Fruit fly (Drosophila melanogaster) whole organism, embryonic: ENCODE measurements around the gene CG6688.

Source experiments
- ATbp ChIP-seq: fragments of 200-800 bp; sonication (Bioruptor generic); optimal IDR thresholded peaks from 2 replicates; lab custom pipeline; 2017; ENCODE audit warnings: missing biosample characterization, mild to moderate bottlenecking, missing genetic modification characterization, missing genetic modification reagents
- Aef1 ChIP-seq: fragments of 200-800 bp; sonication (Bioruptor generic); IDR thresholded peaks from 3 replicates; pipeline ENCODE4 v1.3.6; 2022; ENCODE audit warnings: missing biosample characterization, missing genetic modification characterization
- Bdp1 ChIP-seq: fragments of 200-800 bp; sonication (Bioruptor generic); optimal IDR thresholded peaks from 3 replicates; lab custom pipeline; 2016; ENCODE audit warnings: missing biosample characterization, missing genetic modification characterization
- Bgb ChIP-seq: fragments of 200-800 bp; sonication (Bioruptor generic); IDR thresholded peaks from 2 replicates; pipeline ENCODE4 v1.3.6; 2022; ENCODE audit warnings: missing biosample characterization, missing genetic modification characterization; ENCODE audit not compliant: partially characterized antibody
- C15 ChIP-seq: fragments of 200-800 bp; sonication (Bioruptor generic); IDR thresholded peaks from 3 replicates; pipeline ENCODE4 v1.3.6; 2022; ENCODE audit warnings: missing biosample characterization, missing genetic modification characterization
- CG10654 ChIP-seq: fragments of 200-800 bp; sonication (Bioruptor generic); optimal IDR thresholded peaks from 2 replicates; lab custom pipeline; 2016; ENCODE audit warnings: missing biosample characterization, missing genetic modification characterization
- CG11398 ChIP-seq: fragments of 200-800 bp; sonication (Bioruptor generic); optimal IDR thresholded peaks from 2 replicates; lab custom pipeline; 2016; ENCODE audit warnings: missing biosample characterization, missing genetic modification characterization
- CG13287 ChIP-seq: fragments of 200-800 bp; sonication (Bioruptor generic); IDR thresholded peaks from 2 replicates; pipeline ENCODE4 v1.3.6; 2022; ENCODE audit warnings: missing biosample characterization, missing genetic modification characterization; ENCODE audit not compliant: partially characterized antibody
- CG13894 ChIP-seq: fragments of 200-800 bp; sonication (Bioruptor generic); optimal IDR thresholded peaks from 3 replicates; lab custom pipeline; 2018; ENCODE audit warnings: missing biosample characterization, mild to moderate bottlenecking, missing genetic modification characterization, moderate library complexity
- CG14014 ChIP-seq: fragments of 200-800 bp; sonication (Bioruptor generic); IDR thresholded peaks from 2 replicates; pipeline ENCODE4 v1.3.6; 2022; ENCODE audit warnings: missing biosample characterization, missing genetic modification characterization
- CG14050 ChIP-seq: fragments of 200-800 bp; sonication (Bioruptor generic); IDR thresholded peaks from 3 replicates; pipeline ENCODE4 v1.3.6; 2022; ENCODE audit warnings: missing biosample characterization, missing genetic modification characterization
- CG2129 ChIP-seq: fragments of 200-800 bp; sonication (Bioruptor generic); IDR thresholded peaks from 2 replicates; pipeline ENCODE4 v1.3.6; 2022; ENCODE audit warnings: missing biosample characterization, missing genetic modification characterization; ENCODE audit not compliant: partially characterized antibody
- CG2199 ChIP-seq: fragments of 200-800 bp; sonication (Bioruptor generic); IDR thresholded peaks from 3 replicates; pipeline ENCODE4 v1.3.6; 2022; ENCODE audit warnings: missing biosample characterization, missing genetic modification characterization
- CG2202 ChIP-seq: fragments of 200-800 bp; sonication (Bioruptor generic); optimal IDR thresholded peaks from 2 replicates; lab custom pipeline; 2018; ENCODE audit warnings: missing biosample characterization, mild to moderate bottlenecking, missing genetic modification characterization
- CG2678 ChIP-seq: fragments of 200-800 bp; sonication (Bioruptor generic); optimal IDR thresholded peaks from 3 replicates; lab custom pipeline; 2019; ENCODE audit warnings: missing biosample characterization, mild to moderate bottlenecking, missing genetic modification characterization, moderate library complexity
- CG2889 ChIP-seq: fragments of 200-800 bp; sonication (Bioruptor generic); IDR thresholded peaks from 3 replicates; pipeline ENCODE4 v1.3.6; 2022; ENCODE audit warnings: missing biosample characterization, missing genetic modification characterization
- CG31365 ChIP-seq: fragments of 200-800 bp; sonication (Bioruptor generic); optimal IDR thresholded peaks from 2 replicates; lab custom pipeline; 2018; ENCODE audit warnings: missing biosample characterization, mild to moderate bottlenecking, missing genetic modification characterization
- CG6854 ChIP-seq: fragments of 200-800 bp; sonication (Bioruptor generic); optimal IDR thresholded peaks from 3 replicates; lab custom pipeline; 2017; ENCODE audit warnings: missing biosample characterization, mild to moderate bottlenecking, missing genetic modification characterization
- CG7987 ChIP-seq: fragments of 200-800 bp; sonication (Bioruptor generic); optimal IDR thresholded peaks from 2 replicates; lab custom pipeline; 2018; ENCODE audit warnings: missing biosample characterization, mild to moderate bottlenecking, missing genetic modification characterization, moderate library complexity
- CG9876 ChIP-seq: fragments of 200-800 bp; sonication (Bioruptor generic); optimal IDR thresholded peaks from 2 replicates; lab custom pipeline; 2016; ENCODE audit warnings: missing biosample characterization, missing genetic modification characterization
- CG9932 ChIP-seq: fragments of 200-800 bp; sonication (Bioruptor generic); IDR thresholded peaks from 2 replicates; pipeline ENCODE4 v1.3.6; 2022; ENCODE audit warnings: missing biosample characterization, missing genetic modification characterization
- Dad ChIP-seq: fragments of 200-800 bp; sonication (Bioruptor generic); optimal IDR thresholded peaks from 3 replicates; lab custom pipeline; 2016; ENCODE audit warnings: missing biosample characterization, missing genetic modification characterization
- Elba2 ChIP-seq: fragments of 200-800 bp; sonication (Bioruptor generic); optimal IDR thresholded peaks from 3 replicates; lab custom pipeline; 2016; ENCODE audit warnings: missing biosample characterization, missing genetic modification characterization
- Lpt ChIP-seq: fragments of >200 bp; optimal IDR thresholded peaks from 2 replicates; lab custom pipeline; 2018; ENCODE audit warnings: missing biosample characterization, missing genetic modification characterization
- Side ChIP-seq: fragments of 200-800 bp; sonication (Bioruptor generic); optimal IDR thresholded peaks from 2 replicates; lab custom pipeline; 2016; ENCODE audit warnings: missing biosample characterization, missing genetic modification characterization
- Sin3A ChIP-seq: fragments of >200 bp; optimal IDR thresholded peaks from 2 replicates; lab custom pipeline; 2018
- Stat92E ChIP-seq, 3 experiments: fragments of >200 bp in 2 of 3; fragments of 200-800 bp in 1 of 3; sonication (Bioruptor generic) in 1 of 3; optimal IDR thresholded peaks; 2 replicates each; lab custom pipeline; 2017 to 2019; ENCODE audit warnings: missing biosample characterization in 3 of 3, missing genetic modification characterization in 3 of 3, mild to moderate bottlenecking in 1 of 3, moderate library complexity in 1 of 3
- Usf ChIP-seq: fragments of 200-800 bp; sonication (Bioruptor generic); optimal IDR thresholded peaks from 2 replicates; lab custom pipeline; 2017; ENCODE audit warnings: missing genotype, missing biosample characterization, missing genetic modification characterization
- az2 ChIP-seq: fragments of 200-800 bp; sonication (Bioruptor generic); optimal IDR thresholded peaks from 3 replicates; lab custom pipeline; 2016; ENCODE audit warnings: missing biosample characterization, missing genetic modification characterization
- bigmax ChIP-seq: fragments of 200-800 bp; sonication (Bioruptor generic); optimal IDR thresholded peaks from 2 replicates; lab custom pipeline; 2018; ENCODE audit warnings: missing biosample characterization, mild to moderate bottlenecking, missing genetic modification characterization
- bsh ChIP-seq, 2 experiments: fragments of 200-800 bp; sonication (Bioruptor generic); optimal IDR thresholded peaks; 2 replicates each; lab custom pipeline; 2017 to 2018; ENCODE audit warnings: mild to moderate bottlenecking in 2 of 2, missing biosample characterization in 2 of 2, missing genetic modification characterization in 2 of 2, moderate library complexity in 1 of 2
- caup ChIP-seq: fragments of 200-800 bp; sonication (Bioruptor generic); optimal IDR thresholded peaks from 3 replicates; lab custom pipeline; 2017; ENCODE audit warnings: missing biosample characterization, mild to moderate bottlenecking, missing genetic modification characterization, moderate library complexity; ENCODE audit not compliant: severe bottlenecking
- crc ChIP-seq: fragments of 200-800 bp; sonication (Bioruptor generic); optimal IDR thresholded peaks from 2 replicates; lab custom pipeline; 2016; ENCODE audit warnings: missing biosample characterization, missing genetic modification characterization
- crol ChIP-seq: fragments of 200-800 bp; sonication (Bioruptor generic); IDR thresholded peaks from 2 replicates; pipeline ENCODE4 v1.3.6; 2022; ENCODE audit warnings: missing biosample characterization, missing genetic modification characterization
- cwo ChIP-seq: fragments of 200-800 bp; sonication (Bioruptor generic); optimal IDR thresholded peaks from 3 replicates; lab custom pipeline; 2017; ENCODE audit warnings: missing biosample characterization, missing genetic modification characterization, mild to moderate bottlenecking, moderate library complexity, missing genetic modification reagents
- dm ChIP-seq: fragments of 200-800 bp; sonication (Bioruptor generic); optimal IDR thresholded peaks from 3 replicates; lab custom pipeline; 2016; ENCODE audit warnings: missing biosample characterization, missing genetic modification characterization
- eyg ChIP-seq: fragments of 200-800 bp; sonication (Bioruptor generic); optimal IDR thresholded peaks from 3 replicates; lab custom pipeline; 2016; ENCODE audit warnings: missing biosample characterization, missing genetic modification characterization
- ftz-f1 ChIP-seq: fragments of 200-800 bp; sonication (Bioruptor generic); optimal IDR thresholded peaks from 2 replicates; lab custom pipeline; 2016; ENCODE audit warnings: missing biosample characterization, missing genetic modification characterization
- gce ChIP-seq: fragments of 200-800 bp; sonication (Bioruptor generic); IDR thresholded peaks from 3 replicates; pipeline ENCODE4 v1.3.6; 2022; ENCODE audit warnings: missing biosample characterization, missing genetic modification characterization
- gcm2 ChIP-seq: fragments of 200-800 bp; sonication (Bioruptor generic); optimal IDR thresholded peaks from 2 replicates; lab custom pipeline; 2016; ENCODE audit warnings: missing biosample characterization, missing genetic modification characterization
- gem ChIP-seq: fragments of 200-800 bp; sonication (Bioruptor generic); optimal IDR thresholded peaks from 2 replicates; lab custom pipeline; 2019; ENCODE audit warnings: missing biosample characterization, mild to moderate bottlenecking, missing genetic modification characterization, moderate library complexity
- gro ChIP-seq: fragments of 200-800 bp; sonication (Bioruptor generic); optimal IDR thresholded peaks from 2 replicates; lab custom pipeline; 2016; ENCODE audit warnings: missing biosample characterization, missing genetic modification characterization
- hb ChIP-seq: fragments of 200-800 bp; sonication (Bioruptor generic); IDR thresholded peaks from 3 replicates; pipeline ENCODE4 v1.3.6; 2022; ENCODE audit warnings: missing biosample characterization, missing genetic modification characterization; ENCODE audit not compliant: partially characterized antibody
- pnt ChIP-seq: fragments of 200-800 bp; sonication (Bioruptor generic); optimal IDR thresholded peaks from 3 replicates; lab custom pipeline; 2016; ENCODE audit warnings: missing biosample characterization, missing genetic modification characterization
- sens ChIP-seq: fragments of 200-800 bp; sonication (Bioruptor generic); peaks from one replicate; lab custom pipeline; 2016; ENCODE audit warnings: missing biosample characterization, missing genetic modification characterization
- seq ChIP-seq: fragments of 200-800 bp; sonication (Bioruptor generic); IDR thresholded peaks from 2 replicates; pipeline ENCODE4 v1.3.6; 2022; ENCODE audit warnings: missing biosample characterization, missing genetic modification characterization
- sqz ChIP-seq: fragments of 200-800 bp; sonication (Bioruptor generic); optimal IDR thresholded peaks from 3 replicates; lab custom pipeline; 2018; ENCODE audit warnings: missing biosample characterization, mild to moderate bottlenecking, missing genetic modification characterization
- tio ChIP-seq: fragments of 200-800 bp; sonication (Bioruptor generic); optimal IDR thresholded peaks from 2 replicates; lab custom pipeline; 2017; ENCODE audit warnings: missing biosample characterization, missing genetic modification characterization, inconsistent platforms
- trh ChIP-seq: fragments of 200-800 bp; sonication (Bioruptor generic); optimal IDR thresholded peaks from 2 replicates; lab custom pipeline; 2016; ENCODE audit warnings: missing biosample characterization, missing genetic modification characterization
- wdn ChIP-seq: fragments of 200-800 bp; sonication (Bioruptor generic); IDR thresholded peaks from 2 replicates; pipeline ENCODE4 v1.3.6; 2022; ENCODE audit warnings: missing biosample characterization, missing genetic modification characterization
- yki ChIP-seq: fragments of >200 bp; optimal IDR thresholded peaks from 3 replicates; lab custom pipeline; 2018
- z ChIP-seq: fragments of 200-800 bp; sonication (Bioruptor generic); IDR thresholded peaks from 3 replicates; pipeline ENCODE4 v1.3.6; 2022; ENCODE audit warnings: missing biosample characterization, missing genetic modification characterization

The CG6688 gene

DNA sequence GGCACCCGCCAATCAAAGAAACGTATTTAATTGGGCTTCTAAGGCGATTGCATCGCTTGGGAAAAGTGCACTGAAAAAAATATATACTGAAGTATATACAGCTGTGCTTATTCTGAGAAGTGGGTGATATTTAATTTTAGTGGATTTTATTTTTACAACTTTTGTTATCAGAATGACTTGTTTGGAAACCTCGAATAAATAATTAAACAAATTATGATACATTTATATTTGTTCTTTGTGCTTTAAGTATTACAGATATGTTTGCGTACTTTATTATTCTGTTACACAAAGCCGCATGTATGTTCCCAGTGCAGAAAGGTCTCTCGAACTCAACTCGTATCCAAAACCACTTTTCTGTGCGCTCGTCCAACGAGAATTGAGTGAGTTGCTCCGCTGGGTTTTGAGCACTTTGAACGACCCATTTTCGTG lies 36.5 kb downstream of the CG6688 start (continued):
- peak; percentile 47; the same call in 1 of the 2 replicates for TF ChIP-seq CG9932 (GFP tag; lab: Robert Waterston, UW)
- TF ChIP-seq CG13894: no peak
- TF ChIP-seq CG2199 (GFP tag; lab: Robert Waterston, UW): no peak
- TF ChIP-seq gro (GFP tag; lab: Kevin White, UChicago): peak; percentile 24
- TF ChIP-seq Stat92E (GFP tag; optimal IDR thresholded peaks at IDR 0.05; lab: Kevin White, UChicago): peak in 1 of 3 experiments; percentile 32
- peak; percentile 61; the same call in 1 of the 3 replicates for TF ChIP-seq Aef1 (GFP tag; lab: Robert Waterston, UW)
- no peak for TF ChIP-seq CG13287
- TF ChIP-seq CG14014 (GFP tag; lab: Robert Waterston, UW): peak; percentile 63
- no peak for TF ChIP-seq Sin3A (lab: Kevin White, UChicago)
- TF ChIP-seq Bdp1 (GFP tag; lab: Kevin White, UChicago): no peak
- no peak for TF ChIP-seq yki (lab: Kevin White, UChicago)
- no peak for TF ChIP-seq ftz-f1 (GFP tag; lab: Kevin White, UChicago)
- TF ChIP-seq CG2202 (tag; lab: Kevin White, UChicago): peak; percentile 34
- no peak for TF ChIP-seq CG11398 (GFP tag; lab: Kevin White, UChicago)
- TF ChIP-seq eyg: peak; percentile 26
- no peak for TF ChIP-seq C15 (GFP tag; lab: Robert Waterston, UW)
- no peak for TF ChIP-seq bigmax
- TF ChIP-seq Dad (GFP tag; lab: Kevin White, UChicago): no peak
- TF ChIP-seq crc (GFP tag; lab: Kevin White, UChicago): no peak
- TF ChIP-seq CG14050: peak; percentile 52; the same call in 2 of the 3 replicates
- TF ChIP-seq cwo (GFP tag; lab: Kevin White, UChicago): peak; percentile 56
- peak; percentile 60 for TF ChIP-seq CG6854 (GFP tag; lab: Kevin White, UChicago)
- TF ChIP-seq gcm2: no peak
- peak; percentile 21 for TF ChIP-seq pnt (GFP tag; lab: Kevin White, UChicago)
- TF ChIP-seq CG31365 (tag; lab: Kevin White, UChicago): no peak
- TF ChIP-seq CG2889 (GFP tag; lab: Robert Waterston, UW): no peak
- TF ChIP-seq gem (tag; lab: Kevin White, UChicago): peak; percentile 90
- peak; percentile 46 for TF ChIP-seq sqz (GFP tag; lab: Kevin White, UChicago)
- 0 out of 2 replicates have a peak, but pooled peaks have one; percentile 36 for TF ChIP-seq wdn
- TF ChIP-seq CG2678 (tag; lab: Kevin White, UChicago): peak; percentile 88
- TF ChIP-seq Lpt (GFP tag; lab: Kevin White, UChicago): no peak
- peak; percentile 58 for TF ChIP-seq tio (GFP tag; lab: Kevin White, UChicago)
- peak; percentile 55; the same call in 1 of the 2 replicates for TF ChIP-seq seq (GFP tag; lab: Robert Waterston, UW)
- TF ChIP-seq trh: peak; percentile 59
- no peak for TF ChIP-seq CG2129 (GFP tag; lab: Robert Waterston, UW)
- TF ChIP-seq hb (GFP tag; lab: Robert Waterston, UW): no peak
- peak; percentile 68 to 81 for TF ChIP-seq bsh (GFP tag; optimal IDR thresholded peaks at IDR 0.05; lab: Kevin White, UChicago)
- TF ChIP-seq Elba2 (GFP tag; lab: Kevin White, UChicago): no peak
- TF ChIP-seq z (GFP tag; lab: Robert Waterston, UW): peak; percentile 90
- TF ChIP-seq caup (GFP tag; lab: Kevin White, UChicago): peak; percentile 50
- no peak for TF ChIP-seq crol
- no peak for TF ChIP-seq gce (GFP tag; lab: Robert Waterston, UW)
- TF ChIP-seq dm (GFP tag; lab: Kevin White, UChicago): peak; percentile 18
- peak; percentile 81 for TF ChIP-seq ATbp (GFP tag; lab: Kevin White, UChicago)
- TF ChIP-seq CG7987 (GFP tag; lab: Kevin White, UChicago): no peak
- TF ChIP-seq Side (GFP tag; lab: Kevin White, UChicago): no peak
- no peak for TF ChIP-seq Bgb
- peak; percentile 91 for TF ChIP-seq sens (GFP tag; lab: Kevin White, UChicago)
- TF ChIP-seq az2: peak; percentile 77
- TF ChIP-seq Usf (GFP tag; lab: Kevin White, UChicago): peak; percentile 6
- TF ChIP-seq CG10654 (GFP tag; lab: Kevin White, UChicago): peak; percentile 41
- no peak for TF ChIP-seq CG9876
